Worm (Caenorhabditis elegans): ENCODE results near the gene F28B4.3.

ce11 chrX:3243614-3244013, 8.4 kb upstream of the F28B4.3 start, which contains the start of gene irg-7:
- TF ChIP-seq B0310.2 (tag; optimal IDR thresholded peaks at IDR 0.05): no peak
- no peak for TF ChIP-seq flt-1 (GFP tag; IDR thresholded peaks at IDR 0.05)
- no peak for TF ChIP-seq ama-1 (optimal IDR thresholded peaks at IDR 0.05)
- TF ChIP-seq tbx-37 (GFP tag; conservative IDR thresholded peaks at IDR 0.05): no peak
- TF ChIP-seq ceh-13 (GFP tag; optimal IDR thresholded peaks at IDR 0.05): no peak

Data from whole organism, early embryonic.